Fruit fly (Drosophila melanogaster) whole organism, embryonic: Measurements from ENCODE around the gene mRpS31.

Source experiments
- B-H2 ChIP-seq: fragments of 200-800 bp; sonication (Bioruptor generic); optimal IDR thresholded peaks from 2 replicates; lab custom pipeline; 2018; ENCODE audit warnings: missing biosample characterization, mild to moderate bottlenecking, missing genetic modification characterization
- CG11723 ChIP-seq: fragments of 200-800 bp; sonication (Bioruptor generic); optimal IDR thresholded peaks from 2 replicates; lab custom pipeline; 2017; ENCODE audit warnings: missing biosample characterization, mild to moderate bottlenecking, missing genetic modification characterization
- CG12942 ChIP-seq: fragments of 200-800 bp; sonication (Bioruptor generic); optimal IDR thresholded peaks from 3 replicates; lab custom pipeline; 2016; ENCODE audit warnings: missing biosample characterization, missing genetic modification characterization
- CG14710 ChIP-seq: fragments of 200-800 bp; sonication (Bioruptor generic); optimal IDR thresholded peaks from 3 replicates; lab custom pipeline; 2019; ENCODE audit warnings: missing biosample characterization, mild to moderate bottlenecking, missing genetic modification characterization, moderate library complexity
- CG15514 ChIP-seq: fragments of 200-800 bp; sonication (Bioruptor generic); optimal IDR thresholded peaks from 3 replicates; lab custom pipeline; 2017; ENCODE audit warnings: missing biosample characterization, missing genetic modification characterization, mild to moderate bottlenecking, moderate library complexity, missing genetic modification reagents
- CG17361 ChIP-seq: fragments of 200-800 bp; sonication (Bioruptor generic); IDR thresholded peaks from 3 replicates; pipeline ENCODE4 v1.3.6; 2022; ENCODE audit warnings: missing biosample characterization, missing genetic modification characterization
- CG1832 ChIP-seq: fragments of 200-800 bp; sonication (Bioruptor generic); optimal IDR thresholded peaks from 2 replicates; lab custom pipeline; 2017; ENCODE audit warnings: missing biosample characterization, mild to moderate bottlenecking, missing genetic modification characterization, inconsistent platforms
- CG3281 ChIP-seq: fragments of 200-800 bp; sonication (Bioruptor generic); optimal IDR thresholded peaks from 3 replicates; lab custom pipeline; 2017; ENCODE audit warnings: missing biosample characterization, mild to moderate bottlenecking, missing genetic modification characterization
- CG43689 ChIP-seq: fragments of 200-800 bp; sonication (Bioruptor generic); IDR thresholded peaks from 2 replicates; pipeline ENCODE4 v1.3.6; 2022; ENCODE audit warnings: missing biosample characterization, missing genetic modification characterization
- CG4730 ChIP-seq: fragments of 200-800 bp; sonication (Bioruptor generic); IDR thresholded peaks from 2 replicates; pipeline ENCODE4 v1.3.6; 2022; ENCODE audit warnings: missing biosample characterization, missing genetic modification characterization
- CG5180 ChIP-seq: fragments of 200-800 bp; sonication (Bioruptor generic); optimal IDR thresholded peaks from 3 replicates; lab custom pipeline; 2017; ENCODE audit warnings: missing biosample characterization, missing genetic modification characterization, mild to moderate bottlenecking, moderate library complexity, missing genetic modification reagents
- CG5953 ChIP-seq: fragments of 200-800 bp; sonication (Bioruptor generic); IDR thresholded peaks from 2 replicates; pipeline ENCODE4 v1.3.6; 2022; ENCODE audit warnings: missing biosample characterization, missing genetic modification characterization
- CG7556 ChIP-seq: fragments of 200-800 bp; sonication (Bioruptor generic); optimal IDR thresholded peaks from 2 replicates; lab custom pipeline; 2017; ENCODE audit warnings: missing biosample characterization, mild to moderate bottlenecking, missing genetic modification characterization
- CG7928 ChIP-seq: fragments of 200-800 bp; sonication (Bioruptor generic); optimal IDR thresholded peaks from 2 replicates; lab custom pipeline; 2017; ENCODE audit warnings: missing biosample characterization, mild to moderate bottlenecking, missing genetic modification characterization
- CG7987 ChIP-seq: fragments of 200-800 bp; sonication (Bioruptor generic); optimal IDR thresholded peaks from 2 replicates; lab custom pipeline; 2018; ENCODE audit warnings: missing biosample characterization, mild to moderate bottlenecking, missing genetic modification characterization, moderate library complexity
- CG8290 ChIP-seq, 3 experiments: fragments of 200-800 bp; sonication (Bioruptor generic); optimal IDR thresholded peaks; 2 replicates each; lab custom pipeline; 2016 to 2019; ENCODE audit warnings: missing biosample characterization in 3 of 3, missing genetic modification characterization in 3 of 3, mild to moderate bottlenecking in 2 of 3, moderate library complexity in 1 of 3
- CG9437 ChIP-seq: fragments of 200-800 bp; sonication (Bioruptor generic); optimal IDR thresholded peaks from 2 replicates; lab custom pipeline; 2018; ENCODE audit warnings: missing biosample characterization, mild to moderate bottlenecking, missing genetic modification characterization
- CG9609 ChIP-seq: fragments of 200-800 bp; sonication (Bioruptor generic); optimal IDR thresholded peaks from 3 replicates; lab custom pipeline; 2016; ENCODE audit warnings: missing biosample characterization, missing genetic modification characterization
- Chrac-16 ChIP-seq: fragments of 200-800 bp; sonication (Bioruptor generic); optimal IDR thresholded peaks from 3 replicates; lab custom pipeline; 2016; ENCODE audit warnings: missing biosample characterization, missing genetic modification characterization
- CoRest ChIP-seq: fragments of 200-800 bp; sonication (Bioruptor generic); optimal IDR thresholded peaks from 3 replicates; lab custom pipeline; 2018; ENCODE audit warnings: missing biosample characterization, mild to moderate bottlenecking, missing genetic modification characterization, moderate library complexity
- Doc3 ChIP-seq: fragments of 200-800 bp; sonication (Bioruptor generic); IDR thresholded peaks from 3 replicates; pipeline ENCODE4 v1.3.6; 2022; ENCODE audit warnings: missing biosample characterization, missing genetic modification characterization; ENCODE audit not compliant: partially characterized antibody
- Dp ChIP-seq: fragments of 200-800 bp; sonication (Bioruptor generic); optimal IDR thresholded peaks from 2 replicates; lab custom pipeline; 2018; ENCODE audit warnings: missing biosample characterization, mild to moderate bottlenecking, missing genetic modification characterization, moderate library complexity
- Elba2 ChIP-seq: fragments of 200-800 bp; sonication (Bioruptor generic); optimal IDR thresholded peaks from 3 replicates; lab custom pipeline; 2016; ENCODE audit warnings: missing biosample characterization, missing genetic modification characterization
- Fer2 ChIP-seq: fragments of 200-800 bp; sonication (Bioruptor generic); optimal IDR thresholded peaks from 2 replicates; lab custom pipeline; 2018; ENCODE audit warnings: missing biosample characterization, mild to moderate bottlenecking, missing genetic modification characterization, moderate library complexity
- Gug ChIP-seq: fragments of 200-800 bp; sonication (Bioruptor generic); IDR thresholded peaks from 4 replicates; pipeline ENCODE4 v1.3.6; 2022; ENCODE audit warnings: missing biosample characterization, missing genetic modification characterization
- H2.0 ChIP-seq: fragments of 200-800 bp; sonication (Bioruptor generic); IDR thresholded peaks from 2 replicates; pipeline ENCODE4 v1.3.6; 2022; ENCODE audit warnings: missing biosample characterization, missing genetic modification characterization
- Hey ChIP-seq: fragments of 200-800 bp; sonication (Bioruptor generic); optimal IDR thresholded peaks from 3 replicates; lab custom pipeline; 2018; ENCODE audit warnings: missing biosample characterization, mild to moderate bottlenecking, missing genetic modification characterization
- Hr3 ChIP-seq: fragments of 200-800 bp; sonication (Bioruptor generic); optimal IDR thresholded peaks from 3 replicates; lab custom pipeline; 2016; ENCODE audit warnings: missing biosample characterization, missing genetic modification characterization
- Kr ChIP-seq: fragments of 200-800 bp; sonication (Bioruptor generic); optimal IDR thresholded peaks from 2 replicates; lab custom pipeline; 2017; ENCODE audit warnings: missing biosample characterization, mild to moderate bottlenecking, missing genetic modification characterization
- NFAT ChIP-seq: fragments of 200-800 bp; sonication (Bioruptor generic); IDR thresholded peaks from 2 replicates; pipeline ENCODE4 v1.3.6; 2022; ENCODE audit warnings: missing biosample characterization, missing genetic modification characterization
- Optix ChIP-seq: fragments of 200-800 bp; sonication (Bioruptor generic); IDR thresholded peaks from 3 replicates; pipeline ENCODE4 v1.3.6; 2022; ENCODE audit warnings: missing biosample characterization, missing genetic modification characterization
- Ravus ChIP-seq: fragments of 200-800 bp; sonication (Bioruptor generic); IDR thresholded peaks from 2 replicates; pipeline ENCODE4 v1.3.6; 2022; ENCODE audit warnings: missing biosample characterization, missing genetic modification characterization
- Ssrp ChIP-seq: fragments of 200-800 bp; sonication (Bioruptor generic); optimal IDR thresholded peaks from 2 replicates; lab custom pipeline; 2018; ENCODE audit warnings: missing biosample characterization, mild to moderate bottlenecking, missing genetic modification characterization, moderate library complexity
- Trl ChIP-seq, 3 experiments: fragments of >200 bp in 2 of 3; fragments of 200-800 bp in 1 of 3; sonication (Bioruptor generic) in 1 of 3; optimal IDR thresholded peaks; 2 replicates in 1 of 3; 3 replicates in 2 of 3; lab custom pipeline; 2016 to 2017; ENCODE audit warnings: missing biosample characterization in 1 of 3, missing genetic modification characterization in 1 of 3
- Xbp1 ChIP-seq: fragments of 200-800 bp; sonication (Bioruptor generic); optimal IDR thresholded peaks from 3 replicates; lab custom pipeline; 2016; ENCODE audit warnings: missing biosample characterization, mild to moderate bottlenecking, missing genetic modification characterization
- bigmax ChIP-seq: fragments of 200-800 bp; sonication (Bioruptor generic); optimal IDR thresholded peaks from 2 replicates; lab custom pipeline; 2018; ENCODE audit warnings: missing biosample characterization, mild to moderate bottlenecking, missing genetic modification characterization
- caup ChIP-seq: fragments of 200-800 bp; sonication (Bioruptor generic); optimal IDR thresholded peaks from 3 replicates; lab custom pipeline; 2017; ENCODE audit warnings: missing biosample characterization, mild to moderate bottlenecking, missing genetic modification characterization, moderate library complexity; ENCODE audit not compliant: severe bottlenecking
- crc ChIP-seq: fragments of 200-800 bp; sonication (Bioruptor generic); optimal IDR thresholded peaks from 2 replicates; lab custom pipeline; 2016; ENCODE audit warnings: missing biosample characterization, missing genetic modification characterization
- da ChIP-seq: fragments of 200-800 bp; sonication (Bioruptor generic); optimal IDR thresholded peaks from 2 replicates; lab custom pipeline; 2016; ENCODE audit warnings: missing biosample characterization, missing genetic modification characterization
- dan ChIP-seq: fragments of 200-800 bp; sonication (Bioruptor generic); IDR thresholded peaks from 2 replicates; pipeline ENCODE4 v1.3.6; 2022; ENCODE audit warnings: missing biosample characterization, missing genetic modification characterization
- dati ChIP-seq: fragments of 200-800 bp; sonication (Bioruptor generic); IDR thresholded peaks from 2 replicates; pipeline ENCODE4 v1.3.6; 2022; ENCODE audit warnings: missing biosample characterization, missing genetic modification characterization
- gfzf ChIP-seq: fragments of 200-800 bp; sonication (Bioruptor generic); optimal IDR thresholded peaks from 2 replicates; lab custom pipeline; 2016; ENCODE audit warnings: missing biosample characterization, mild to moderate bottlenecking, missing genetic modification characterization, moderate library complexity
- gro ChIP-seq: fragments of 200-800 bp; sonication (Bioruptor generic); optimal IDR thresholded peaks from 2 replicates; lab custom pipeline; 2016; ENCODE audit warnings: missing biosample characterization, missing genetic modification characterization
- h ChIP-seq: fragments of >200 bp; optimal IDR thresholded peaks from 2 replicates; lab custom pipeline; 2017
- p53 ChIP-seq: fragments of 200-800 bp; sonication (Bioruptor generic); optimal IDR thresholded peaks from 2 replicates; lab custom pipeline; 2016; ENCODE audit warnings: missing biosample characterization, missing genetic modification characterization
- sd ChIP-seq: fragments of 200-800 bp; sonication (Bioruptor generic); optimal IDR thresholded peaks from 3 replicates; lab custom pipeline; 2018; ENCODE audit warnings: missing biosample characterization, mild to moderate bottlenecking, missing genetic modification characterization, moderate library complexity
- sens ChIP-seq: fragments of 200-800 bp; sonication (Bioruptor generic); peaks from one replicate; lab custom pipeline; 2016; ENCODE audit warnings: missing biosample characterization, missing genetic modification characterization
- shn ChIP-seq: fragments of 200-800 bp; sonication (Bioruptor generic); optimal IDR thresholded peaks from 3 replicates; lab custom pipeline; 2016; ENCODE audit warnings: missing biosample characterization, missing genetic modification characterization
- sob ChIP-seq: fragments of 200-800 bp; sonication (Bioruptor generic); IDR thresholded peaks from 2 replicates; pipeline ENCODE4 v1.3.6; 2022; ENCODE audit warnings: missing biosample characterization, missing genetic modification characterization
- tin ChIP-seq: fragments of 200-800 bp; sonication (Bioruptor generic); optimal IDR thresholded peaks from 3 replicates; lab custom pipeline; 2016; ENCODE audit warnings: missing biosample characterization, missing genetic modification characterization
- yki ChIP-seq: fragments of >200 bp; optimal IDR thresholded peaks from 3 replicates; lab custom pipeline; 2018

Gene mRpS31

DNA sequence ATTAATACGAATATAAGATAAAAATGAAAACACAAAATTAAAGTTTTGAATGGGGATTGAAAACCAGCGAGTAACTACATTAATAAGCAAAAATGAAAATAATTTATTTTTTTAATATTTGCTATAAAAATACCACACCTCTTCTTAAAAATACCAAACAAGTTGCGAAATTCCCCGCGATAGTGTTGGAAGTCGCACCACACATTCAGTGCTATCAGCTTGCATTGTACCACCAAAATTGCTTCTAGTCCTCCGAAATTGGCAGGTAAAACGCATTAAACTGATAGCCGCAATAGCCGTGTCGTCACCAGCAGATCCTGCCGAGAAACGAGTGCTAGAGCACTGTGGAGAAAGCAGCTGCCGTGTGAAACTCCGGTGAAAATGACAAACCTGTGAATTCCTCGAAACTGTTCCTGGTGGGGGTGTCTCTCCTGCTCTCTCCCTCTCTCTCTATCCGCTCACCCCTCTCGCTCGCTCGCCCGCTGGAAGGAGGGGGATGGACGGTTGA, 16.9 kb upstream of the mRpS31 start, which contains the start of gene Hip14 (continued):
- TF ChIP-seq dati (GFP tag; lab: Robert Waterston, UW) (no peak), CG43689 (GFP tag; lab: Robert Waterston, UW) (no peak), gfzf (peak; percentile 53), Kr (GFP tag; lab: Kevin White, UChicago) (no peak), yki (lab: Kevin White, UChicago) (no peak), CG5953 (GFP tag; lab: Robert Waterston, UW) (no peak), CoRest (no peak), Ssrp (tag; lab: Kevin White, UChicago) (peak; percentile 21), CG17361 (0 out of 3 replicates have a peak, but pooled peaks have one; percentile 36), h (lab: Kevin White, UChicago) (no peak), sens (peak; percentile 86), tin (GFP tag; lab: Kevin White, UChicago) (no peak), dan (GFP tag; lab: Robert Waterston, UW) (no peak), CG11723 (no peak), Fer2 (no peak), Gug (GFP tag; lab: Robert Waterston, UW) (no peak), sd (tag; lab: Kevin White, UChicago) (peak; percentile 86), Dp (GFP tag; lab: Kevin White, UChicago) (peak; percentile 39), CG7987 (GFP tag; lab: Kevin White, UChicago) (no peak), Chrac-16 (GFP tag; lab: Kevin White, UChicago) (no peak), Trl (optimal IDR thresholded peaks at IDR 0.05; lab: Kevin White, UChicago) (peak in 1 of 2 experiments; percentile 51), Trl (GFP tag; optimal IDR thresholded peaks at IDR 0.05; lab: Kevin White, UChicago) (peak; percentile 29), B-H2 (GFP tag; lab: Kevin White, UChicago) (no peak), CG15514 (GFP tag; lab: Kevin White, UChicago) (peak; percentile 31), CG4730 (GFP tag; lab: Robert Waterston, UW) (no peak), CG9609 (GFP tag; lab: Kevin White, UChicago) (no peak), Doc3 (GFP tag; lab: Robert Waterston, UW) (peak; percentile 41; the same call in 1 of the 3 replicates), da (GFP tag; lab: Kevin White, UChicago) (no peak), CG9437 (GFP tag; lab: Kevin White, UChicago) (no peak), CG7928 (no peak), Ravus (GFP tag; lab: Robert Waterston, UW) (no peak), CG12942 (no peak), sob (GFP tag; lab: Robert Waterston, UW) (peak; percentile 28; the same call in 1 of the 2 replicates), Hr3 (GFP tag; lab: Kevin White, UChicago) (peak; percentile 12), bigmax (no peak), p53 (GFP tag; lab: Kevin White, UChicago) (no peak), NFAT (GFP tag; lab: Robert Waterston, UW) (no peak), CG7556 (GFP tag; lab: Kevin White, UChicago) (peak; percentile 23), caup (GFP tag; lab: Kevin White, UChicago) (no peak), gro (GFP tag; lab: Kevin White, UChicago) (no peak), Optix (GFP tag; lab: Robert Waterston, UW) (no peak), Xbp1 (peak; percentile 11), CG5180 (GFP tag; lab: Kevin White, UChicago) (no peak), shn (GFP tag; lab: Kevin White, UChicago) (no peak), CG14710 (peak; percentile 59), Hey (tag; lab: Kevin White, UChicago) (no peak), CG1832 (GFP tag; lab: Kevin White, UChicago) (peak; percentile 90), Elba2 (GFP tag; lab: Kevin White, UChicago) (peak; percentile 7), crc (no peak), CG3281 (GFP tag; lab: Kevin White, UChicago) (peak; percentile 6), CG8290 (GFP tag; optimal IDR thresholded peaks at IDR 0.05; lab: Kevin White, UChicago) (no peak), CG8290 (tag; optimal IDR thresholded peaks at IDR 0.05; lab: Kevin White, UChicago) (no peak), H2.0 (no peak)
